Fruit fly (Drosophila melanogaster): ENCODE measurements around the gene ND-13B.

DNA sequence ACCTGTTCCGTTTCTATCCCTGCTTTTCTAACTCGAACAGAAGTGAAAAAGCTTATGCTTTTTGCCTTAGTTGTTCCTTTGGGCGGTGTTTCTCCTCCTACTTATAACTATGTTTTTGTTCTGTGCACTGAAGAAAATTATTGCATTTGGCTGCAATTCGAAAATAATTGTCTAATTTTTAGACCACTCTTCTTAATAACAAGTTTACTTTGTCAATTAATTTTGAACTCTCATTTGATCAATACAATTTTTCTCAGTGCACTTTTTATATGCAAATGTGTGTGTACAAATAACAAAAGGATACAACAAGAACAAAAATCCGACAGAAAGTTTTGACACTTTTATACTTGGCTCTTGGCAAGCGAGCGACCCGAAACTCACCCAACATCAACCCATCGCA is 41.2 kb upstream of the ND-13B start:
- TF ChIP-seq Jra (GFP tag; optimal IDR thresholded peaks at IDR 0.05) (no peak), Sp1 (GFP tag; optimal IDR thresholded peaks at IDR 0.05) (no peak), Vsx2 (GFP tag; optimal IDR thresholded peaks at IDR 0.05; ENCODE audit: partially characterized antibody) (no peak), psq (GFP tag; optimal IDR thresholded peaks at IDR 0.05) (no peak), CG9705 (GFP tag; optimal IDR thresholded peaks at IDR 0.05) (no peak), fru (GFP tag; optimal IDR thresholded peaks at IDR 0.05) (no peak), Dfd (GFP tag; optimal IDR thresholded peaks at IDR 0.05) (no peak)

Data from whole organism, wandering third instar larva.